Fruit fly (Drosophila melanogaster) whole organism, adult: Measurements from ENCODE around the gene Tbca.

ENCODE experiments used
- Clk ChIP-seq: fragments of 200-800 bp; sonication (Bioruptor generic); optimal IDR thresholded peaks from 2 replicates; lab custom pipeline; 2017; ENCODE audit warnings: missing biosample characterization, missing genetic modification characterization
- cnc ChIP-seq, 2 experiments: fragments of >200 bp; optimal IDR thresholded peaks; 2 replicates each; lab custom pipeline; 2017

- TF ChIP-seq Clk (no peak), cnc (optimal IDR thresholded peaks at IDR 0.05; lab: Kevin White, UChicago) (no peak)
Measured at dm6 chr3R:31754605-31755004, 11.3 kb downstream of the Tbca start, which contains the start of gene salt.
